Fruit fly (Drosophila melanogaster): Measurements from ENCODE around the gene Pus7.

Gene Pus7

dm6 chr3L:8525691-8526421 is 16.1 kb downstream of the Pus7 start:
- no peak for TF ChIP-seq CG17801 (GFP tag; optimal IDR thresholded peaks at IDR 0.05; ENCODE audit: partially characterized antibody)

dm6 chr3L:8527829-8528228 is 18.0 kb downstream of the Pus7 start:
- TF ChIP-seq CG17801 (GFP tag; optimal IDR thresholded peaks at IDR 0.05; ENCODE audit: partially characterized antibody) = no peak

DNA sequence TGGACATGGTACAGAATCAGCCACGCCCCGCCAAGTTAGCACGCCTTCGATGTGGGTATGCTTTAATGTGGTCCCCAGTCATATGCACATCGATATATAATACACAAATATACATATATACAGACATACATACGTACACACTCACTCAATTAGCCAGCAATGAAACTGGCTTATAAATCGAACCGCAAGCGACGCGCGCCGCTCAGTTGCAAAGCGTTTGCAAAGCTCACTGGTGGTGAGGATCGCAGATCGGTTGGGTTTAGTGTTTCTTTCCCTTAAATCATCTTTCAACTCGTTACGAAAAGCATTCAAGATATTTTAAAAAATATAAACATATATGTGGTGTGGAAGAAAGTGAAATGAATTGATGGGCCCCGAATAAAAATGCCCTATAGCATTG is 18.7 kb downstream of the Pus7 start:
- peak; percentile 18 for TF ChIP-seq CG17801 (GFP tag; optimal IDR thresholded peaks at IDR 0.05; ENCODE audit: partially characterized antibody)

- TF ChIP-seq CG17801 (GFP tag; optimal IDR thresholded peaks at IDR 0.05; ENCODE audit: partially characterized antibody) = no peak
These were observed 19.9 kb downstream of the Pus7 start for dm6 chr3L:8529701-8530100.

DNA sequence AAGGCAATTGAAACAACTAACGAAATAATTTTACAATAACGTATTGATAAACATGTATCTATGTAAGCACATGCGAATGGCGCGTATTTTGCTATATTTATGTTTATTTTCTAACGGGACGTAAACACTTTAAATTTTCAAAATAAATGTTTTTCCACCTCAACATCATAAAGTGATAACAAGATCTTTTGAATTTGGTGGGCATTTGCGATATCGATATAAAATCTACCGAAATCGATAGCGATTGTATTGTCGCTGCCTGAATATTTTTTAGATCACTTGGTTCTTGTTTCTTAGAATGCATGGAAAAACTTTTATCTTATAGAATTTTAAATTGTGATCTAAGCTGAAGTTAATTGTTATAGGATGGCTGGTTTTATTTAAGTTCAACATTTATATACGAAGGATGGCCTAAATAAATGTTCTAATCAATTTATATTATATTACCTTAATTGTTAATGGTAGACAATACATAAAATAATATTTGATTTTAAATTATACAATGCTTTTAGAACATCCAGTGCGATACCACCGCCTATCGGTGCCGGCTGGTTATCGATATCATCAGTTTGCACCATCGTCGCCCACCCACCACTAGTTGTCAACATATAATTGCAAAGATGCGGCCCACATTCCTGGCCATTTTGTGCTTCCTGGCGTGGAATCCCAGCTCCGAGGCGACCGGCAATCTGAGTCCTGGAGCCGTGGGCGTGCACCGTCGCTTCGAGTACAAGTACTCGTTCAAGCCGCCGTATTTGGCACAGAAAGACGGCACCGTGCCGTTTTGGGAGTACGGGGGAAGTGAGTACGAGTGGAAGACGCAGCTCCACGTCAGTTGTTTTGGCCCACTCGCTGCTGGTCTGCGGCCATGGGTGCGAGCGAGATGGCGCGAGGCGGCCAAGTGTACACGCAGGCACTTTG is 24.8 kb downstream of the Pus7 start, which contains the start of gene ergic53:
Gene ergic53 (plus strand): TSS at position 592 of the 921 bp plus-strand sequence.
- TF ChIP-seq CG17801 (GFP tag; optimal IDR thresholded peaks at IDR 0.05; ENCODE audit: partially characterized antibody) = no peak

DNA sequence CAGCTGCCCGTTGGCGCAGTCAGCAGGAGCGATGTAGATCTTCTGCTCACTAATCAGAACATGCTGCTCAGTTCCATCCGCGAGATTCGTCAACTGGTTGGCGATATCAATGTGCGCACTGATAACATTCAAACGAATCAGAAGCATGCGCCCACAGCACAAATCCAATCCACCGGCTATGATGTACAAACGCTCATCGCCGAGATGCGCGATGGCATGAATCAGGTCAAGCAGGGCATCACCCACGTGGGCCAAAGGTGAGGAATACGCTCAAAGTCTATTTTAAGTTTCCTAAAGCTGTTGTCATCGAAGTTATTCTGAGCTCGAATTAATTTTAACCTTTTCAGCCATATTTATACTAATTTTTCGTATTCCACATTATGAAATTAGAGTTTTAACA is 26.6 kb downstream of the Pus7 start:
- TF ChIP-seq CG17801 (GFP tag; optimal IDR thresholded peaks at IDR 0.05; ENCODE audit: partially characterized antibody) = no peak

DNA sequence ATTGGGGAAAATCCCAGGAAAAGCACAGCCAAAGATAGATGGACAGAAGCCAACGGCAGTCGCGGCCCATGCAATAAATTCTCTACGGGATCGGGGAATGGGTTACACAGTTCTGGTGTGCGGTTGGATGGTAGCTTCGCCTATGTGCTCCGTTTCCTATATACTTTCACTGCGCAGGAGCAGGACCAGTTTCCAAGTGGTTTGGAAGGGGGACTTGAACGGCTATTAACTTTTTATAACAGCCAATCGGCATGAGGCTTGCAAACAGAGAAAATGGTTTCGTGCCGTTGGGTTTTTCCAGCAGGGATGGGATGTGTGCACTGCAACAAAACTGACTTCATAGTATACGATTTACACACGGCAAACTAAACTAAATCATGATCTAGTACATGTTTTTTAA is 28.6 kb downstream of the Pus7 start:
- TF ChIP-seq CG17801 (GFP tag; optimal IDR thresholded peaks at IDR 0.05; ENCODE audit: partially characterized antibody) = no peak

- no peak for TF ChIP-seq CG17801 (GFP tag; optimal IDR thresholded peaks at IDR 0.05; ENCODE audit: partially characterized antibody)
These were observed 30.7 kb downstream of the Pus7 start for dm6 chr3L:8540509-8540908.

DNA sequence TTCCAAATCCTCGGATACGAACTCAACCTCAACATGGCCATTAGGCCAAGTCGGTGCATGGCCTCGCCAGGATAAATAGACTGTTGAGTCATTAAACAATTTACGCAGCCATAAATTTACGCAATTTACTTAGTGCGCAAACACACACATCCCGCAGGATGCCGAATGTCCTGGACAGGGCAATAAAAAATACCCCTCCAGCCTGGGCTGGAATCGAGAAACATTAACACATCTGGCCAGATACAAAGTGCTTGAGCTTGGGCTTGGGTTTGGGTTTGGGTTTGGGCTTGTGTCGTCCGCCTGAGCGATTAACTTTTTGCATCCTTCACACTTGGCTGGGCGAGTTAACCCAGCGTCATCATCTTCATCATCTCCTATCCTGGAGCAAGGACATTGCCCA is 31.9 kb downstream of the Pus7 start:
- TF ChIP-seq CG17801 (GFP tag; optimal IDR thresholded peaks at IDR 0.05; ENCODE audit: partially characterized antibody) = no peak

dm6 chr3L:8542213-8542612 is 32.4 kb downstream of the Pus7 start:
- TF ChIP-seq CG17801 (GFP tag; optimal IDR thresholded peaks at IDR 0.05; ENCODE audit: partially characterized antibody) = no peak

DNA sequence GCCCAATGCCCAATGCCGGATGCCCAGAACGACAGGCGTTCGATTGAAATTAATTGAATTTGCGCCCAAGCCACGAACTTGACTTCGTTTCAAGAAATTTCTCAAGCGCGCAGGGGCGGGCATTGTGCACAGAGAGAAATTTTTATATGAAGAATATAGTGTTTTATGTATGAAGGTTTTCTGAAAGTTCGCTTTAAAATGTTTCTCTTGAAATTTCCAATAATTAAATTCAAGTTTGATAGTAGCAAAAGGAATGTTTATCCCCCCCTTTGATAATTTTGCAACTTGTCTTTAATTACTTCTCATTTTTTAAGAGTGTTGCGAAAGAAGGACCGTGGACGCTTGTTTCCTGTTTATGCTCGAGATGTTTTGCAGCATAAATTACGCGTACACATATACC is 34.1 kb downstream of the Pus7 start:
- no peak for TF ChIP-seq CG17801 (GFP tag; optimal IDR thresholded peaks at IDR 0.05; ENCODE audit: partially characterized antibody)

- peak; percentile 28 for TF ChIP-seq CG17801 (GFP tag; optimal IDR thresholded peaks at IDR 0.05; ENCODE audit: partially characterized antibody)
These were observed 34.9 kb downstream of the Pus7 start, which contains the start of gene rhea for dm6 chr3L:8544710-8545109. Gene rhea (plus strand): TSS chr3L:8545001.

DNA sequence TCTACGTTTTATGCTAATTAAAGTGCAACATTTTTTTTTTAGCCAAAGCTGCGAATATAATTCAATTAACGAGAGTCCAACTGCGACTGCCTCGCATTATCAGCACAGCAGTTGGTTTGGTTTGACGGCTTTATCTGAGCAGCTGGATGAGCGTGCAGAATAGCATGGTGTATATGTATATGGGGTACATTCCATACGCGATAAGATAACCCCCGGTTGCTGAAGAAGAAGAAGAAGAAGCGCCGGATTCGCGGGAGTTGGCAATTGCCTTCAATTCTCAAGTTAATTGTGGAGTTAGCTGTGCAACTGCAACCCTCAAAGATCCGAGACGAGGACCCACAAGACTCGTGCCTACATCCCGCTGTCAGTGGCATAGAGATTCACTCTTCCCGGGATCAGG is 35.7 kb downstream of the Pus7 start:
- no peak for TF ChIP-seq CG17801 (GFP tag; optimal IDR thresholded peaks at IDR 0.05; ENCODE audit: partially characterized antibody)

dm6 chr3L:8546355-8546771 is 36.6 kb downstream of the Pus7 start:
- TF ChIP-seq CG17801 (GFP tag; optimal IDR thresholded peaks at IDR 0.05; ENCODE audit: partially characterized antibody) = peak; percentile 48

DNA sequence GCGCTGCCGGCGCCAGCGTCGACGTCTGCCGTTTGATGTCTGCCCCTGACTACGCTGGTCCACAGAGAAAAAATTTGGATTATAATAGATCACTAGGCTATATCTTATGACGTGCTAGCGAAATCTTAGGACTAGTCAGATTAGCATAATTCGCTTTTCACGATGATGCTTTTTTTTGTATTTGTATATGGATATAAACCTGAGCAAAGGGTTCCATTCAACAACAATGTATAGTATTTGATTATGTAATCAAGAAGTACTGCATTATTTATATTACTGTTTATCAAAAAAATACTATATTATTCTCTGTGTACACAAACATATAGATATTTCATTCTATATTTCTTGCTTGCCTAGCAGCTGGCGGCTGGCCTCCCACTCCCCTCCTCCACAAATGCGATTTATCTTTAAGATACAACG is 37.3 kb downstream of the Pus7 start:
- TF ChIP-seq CG17801 (GFP tag; optimal IDR thresholded peaks at IDR 0.05; ENCODE audit: partially characterized antibody) = peak; percentile 47
